Fruit fly (Drosophila melanogaster): ENCODE results near the gene msk.

The msk gene

DNA sequence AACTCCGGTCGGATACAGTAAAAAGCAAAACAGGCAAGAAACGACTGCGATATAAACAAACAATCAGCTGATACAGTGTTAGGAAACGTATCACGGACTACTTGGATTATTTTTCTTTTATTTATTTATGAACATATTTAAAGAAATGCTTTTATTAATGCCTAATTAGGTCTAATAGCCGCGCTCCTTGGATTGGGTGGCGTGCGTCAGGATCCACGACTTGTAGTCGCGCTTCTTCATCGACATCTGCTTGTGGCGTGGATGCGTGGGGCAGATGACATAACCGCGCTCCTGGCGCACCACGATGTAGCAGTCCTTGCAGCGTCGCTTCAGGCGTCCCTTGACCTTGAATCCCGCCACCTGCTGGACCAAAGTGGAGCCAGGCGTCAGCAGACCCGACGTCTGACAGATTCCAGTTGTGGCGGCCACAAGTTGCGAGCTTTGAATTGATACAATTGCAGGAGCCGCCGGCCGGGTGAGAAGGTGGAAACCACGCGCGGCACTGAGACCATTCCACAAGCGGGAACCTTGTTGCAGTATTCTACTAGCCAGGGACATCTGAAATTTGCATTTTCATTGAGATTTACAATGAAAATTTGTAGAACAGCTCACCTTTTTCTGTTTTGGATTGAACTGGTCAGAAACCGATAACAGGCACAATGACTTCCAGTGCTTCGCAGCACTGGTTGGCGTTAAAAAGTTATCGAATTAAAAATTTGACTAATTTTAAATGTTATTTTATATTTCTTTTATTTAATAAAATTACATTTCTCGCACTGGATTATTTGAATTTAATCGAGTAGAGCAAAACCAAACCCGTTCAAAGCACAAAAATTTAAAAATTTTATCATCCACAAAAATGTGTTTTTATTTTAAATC lies 8.7 kb downstream of the msk start, which contains the start of the genes CG7550 and mRpL36 (continued):
- no peak for TF ChIP-seq otp (GFP tag; IDR thresholded peaks at IDR 0.05)
- no peak for TF ChIP-seq klu (GFP tag; IDR thresholded peaks at IDR 0.05)
- TF ChIP-seq lola (GFP tag; optimal IDR thresholded peaks at IDR 0.05) = no peak
- TF ChIP-seq vvl (GFP tag; IDR thresholded peaks at IDR 0.05) = no peak
- no peak for TF ChIP-seq gt (GFP tag; IDR thresholded peaks at IDR 0.05)
- no peak for TF ChIP-seq CG1602 (GFP tag; optimal IDR thresholded peaks at IDR 0.05)
- peak; percentile 68 for TF ChIP-seq Dref (GFP tag; IDR thresholded peaks at IDR 0.05)
- no peak for TF ChIP-seq mam (GFP tag; optimal IDR thresholded peaks at IDR 0.05)
- no peak for TF ChIP-seq CG7372 (GFP tag; IDR thresholded peaks at IDR 0.05)
- TF ChIP-seq Hmr (GFP tag; optimal IDR thresholded peaks at IDR 0.05) = no peak
- peak in 1 of 2 experiments; percentile 13 for TF ChIP-seq Hr51 (GFP tag; optimal IDR thresholded peaks at IDR 0.05)
- no peak for TF ChIP-seq CG11456 (GFP tag; IDR thresholded peaks at IDR 0.05)
- no peak for TF ChIP-seq Blimp-1 (GFP tag; optimal IDR thresholded peaks at IDR 0.05)
- no peak for TF ChIP-seq kni (GFP tag; optimal IDR thresholded peaks at IDR 0.05)
- no peak for TF ChIP-seq CG3838 (GFP tag; optimal IDR thresholded peaks at IDR 0.05)
- no peak for TF ChIP-seq CG3407 (GFP tag; optimal IDR thresholded peaks at IDR 0.05)
- no peak for TF ChIP-seq CG3163 (GFP tag; optimal IDR thresholded peaks at IDR 0.05)
- peak in 1 of 2 experiments; percentile 91 for TF ChIP-seq Pdp1 (GFP tag; optimal IDR thresholded peaks at IDR 0.05)
- TF ChIP-seq Taf1 (GFP tag; IDR thresholded peaks at IDR 0.05) = no peak
- TF ChIP-seq sc (optimal IDR thresholded peaks at IDR 0.05) = no peak
- TF ChIP-seq sc (GFP tag; optimal IDR thresholded peaks at IDR 0.05) = no peak
- no peak for TF ChIP-seq Fer2 (tag; optimal IDR thresholded peaks at IDR 0.05)
- no peak for TF ChIP-seq CG17361 (GFP tag; IDR thresholded peaks at IDR 0.05)
- TF ChIP-seq CG14014 (GFP tag; IDR thresholded peaks at IDR 0.05) = no peak
- TF ChIP-seq oc (tag; optimal IDR thresholded peaks at IDR 0.05) = no peak
- TF ChIP-seq Optix (GFP tag; IDR thresholded peaks at IDR 0.05) = no peak
- no peak for TF ChIP-seq insv (GFP tag; optimal IDR thresholded peaks at IDR 0.05)
- no peak for TF ChIP-seq bigmax (GFP tag; optimal IDR thresholded peaks at IDR 0.05)
- no peak for TF ChIP-seq Side (GFP tag; optimal IDR thresholded peaks at IDR 0.05)
- no peak for TF ChIP-seq CG17328 (GFP tag; IDR thresholded peaks at IDR 0.05)
- no peak for TF ChIP-seq CG13894 (tag; optimal IDR thresholded peaks at IDR 0.05)
- no peak for TF ChIP-seq chif (GFP tag; optimal IDR thresholded peaks at IDR 0.05)
- TF ChIP-seq Six4 (GFP tag; optimal IDR thresholded peaks at IDR 0.05) = no peak
- TF ChIP-seq Ada2b (GFP tag; IDR thresholded peaks at IDR 0.05) = no peak
- TF ChIP-seq chn (GFP tag; optimal IDR thresholded peaks at IDR 0.05) = no peak
- no peak for TF ChIP-seq Vsx1 (GFP tag; optimal IDR thresholded peaks at IDR 0.05)
- TF ChIP-seq CkIIα-i1 (GFP tag; IDR thresholded peaks at IDR 0.05) = no peak
- peak in 1 of 2 experiments; percentile 67 for TF ChIP-seq crp (GFP tag; optimal IDR thresholded peaks at IDR 0.05)
- TF ChIP-seq ro (GFP tag; IDR thresholded peaks at IDR 0.05) = no peak
- TF ChIP-seq nom (GFP tag; optimal IDR thresholded peaks at IDR 0.05) = no peak
- no peak for TF ChIP-seq Bdp1 (GFP tag; optimal IDR thresholded peaks at IDR 0.05)
- no peak for TF ChIP-seq HLH3B (GFP tag; IDR thresholded peaks at IDR 0.05)
- peak; percentile 26 for TF ChIP-seq CG15514 (GFP tag; optimal IDR thresholded peaks at IDR 0.05)
- no peak for TF ChIP-seq ab (GFP tag; optimal IDR thresholded peaks at IDR 0.05)
- 0 out of 3 replicates have a peak, but pooled peaks have one; percentile 26 for TF ChIP-seq HLH4C (GFP tag; IDR thresholded peaks at IDR 0.05; ENCODE audit: partially characterized antibody)
- no peak for TF ChIP-seq Dbx (GFP tag; IDR thresholded peaks at IDR 0.05)
- no peak for TF ChIP-seq CG4424 (GFP tag; optimal IDR thresholded peaks at IDR 0.05)
- TF ChIP-seq bcd (GFP tag; optimal IDR thresholded peaks at IDR 0.05) = no peak
- no peak for TF ChIP-seq Lim3 (GFP tag; IDR thresholded peaks at IDR 0.05)

Measured in whole organism, embryonic.